Fruit fly (Drosophila melanogaster) whole organism, pupa: ENCODE data around the gene Pstk.

Experiments
- CG13204 ChIP-seq: fragments of 200-800 bp; sonication (Bioruptor generic); optimal IDR thresholded peaks from 2 replicates; lab custom pipeline; 2018; ENCODE audit warnings: missing biosample characterization, mild to moderate bottlenecking, missing genetic modification characterization, moderate library complexity
- CG14655 ChIP-seq: fragments of 200-800 bp; sonication (Bioruptor generic); optimal IDR thresholded peaks from 3 replicates; lab custom pipeline; 2017; ENCODE audit warnings: mild to moderate bottlenecking, missing biosample characterization, missing genetic modification reagents, missing genetic modification characterization
- CG15710 ChIP-seq: fragments of 200-800 bp; sonication (Bioruptor generic); optimal IDR thresholded peaks from 2 replicates; lab custom pipeline; 2018; ENCODE audit warnings: missing biosample characterization, mild to moderate bottlenecking, missing genetic modification characterization, moderate library complexity
- CG34367 ChIP-seq: fragments of 200-800 bp; sonication (Bioruptor generic); optimal IDR thresholded peaks from 2 replicates; lab custom pipeline; 2018; ENCODE audit warnings: missing biosample characterization, mild to moderate bottlenecking, missing genetic modification characterization
- CG4496 ChIP-seq: fragments of 200-800 bp; sonication (Bioruptor generic); IDR thresholded peaks from 3 replicates; pipeline ENCODE4 v1.3.6; 2022; ENCODE audit warnings: missing biosample characterization, missing genetic modification characterization
- CG8301 ChIP-seq: fragments of 200-800 bp; sonication (Bioruptor generic); optimal IDR thresholded peaks from 2 replicates; lab custom pipeline; 2018; ENCODE audit warnings: missing biosample characterization, mild to moderate bottlenecking, missing genetic modification characterization
- CG9948 ChIP-seq: fragments of 200-800 bp; sonication (Bioruptor generic); optimal IDR thresholded peaks from 2 replicates; lab custom pipeline; 2018; ENCODE audit warnings: missing biosample characterization, mild to moderate bottlenecking, missing genetic modification characterization, moderate library complexity
- D1 ChIP-seq: fragments of 200-800 bp; sonication (Bioruptor generic); optimal IDR thresholded peaks from 2 replicates; lab custom pipeline; 2018; ENCODE audit warnings: missing biosample characterization, mild to moderate bottlenecking, missing genetic modification characterization, moderate library complexity
- Pif1B ChIP-seq: fragments of 200-800 bp; sonication (Bioruptor generic); optimal IDR thresholded peaks from 3 replicates; lab custom pipeline; 2016; ENCODE audit warnings: missing biosample characterization, missing genetic modification characterization
- Snoo ChIP-seq: fragments of 200-800 bp; sonication (Bioruptor generic); optimal IDR thresholded peaks from 3 replicates; lab custom pipeline; 2017; ENCODE audit warnings: missing biosample characterization, mild to moderate bottlenecking, missing genetic modification characterization, inconsistent platforms
- fd96Ca ChIP-seq: fragments of 200-800 bp; sonication (Bioruptor generic); IDR thresholded peaks from 3 replicates; pipeline ENCODE4 v1.3.6; 2022; ENCODE audit warnings: missing biosample characterization, missing genetic modification characterization
- gl ChIP-seq: fragments of 200-800 bp; sonication (Bioruptor generic); optimal IDR thresholded peaks from 2 replicates; lab custom pipeline; 2018; ENCODE audit warnings: missing biosample characterization, mild to moderate bottlenecking, missing genetic modification characterization
- rn ChIP-seq: fragments of 200-800 bp; sonication (Bioruptor generic); IDR thresholded peaks from 2 replicates; pipeline ENCODE4 v1.3.6; 2022; ENCODE audit warnings: missing biosample characterization, missing genetic modification characterization

dm6 chrX:19606558-19606957, 11.8 kb downstream of the Pstk start:
- no peak for TF ChIP-seq CG8301
- TF ChIP-seq CG4496 (GFP tag; lab: Robert Waterston, UW), result no peak
- no peak for TF ChIP-seq gl (tag; lab: Kevin White, UChicago)
- no peak for TF ChIP-seq CG15710 (tag; lab: Kevin White, UChicago)
- TF ChIP-seq CG9948 (tag; lab: Kevin White, UChicago), result no peak
- TF ChIP-seq CG14655 (GFP tag; lab: Kevin White, UChicago), result no peak
- no peak for TF ChIP-seq D1 (tag; lab: Kevin White, UChicago)
- no peak for TF ChIP-seq CG34367 (tag; lab: Kevin White, UChicago)
- no peak for TF ChIP-seq Snoo
- TF ChIP-seq fd96Ca, result no peak
- no peak for TF ChIP-seq rn (GFP tag; lab: Robert Waterston, UW)
- TF ChIP-seq Pif1B, result no peak
- no peak for TF ChIP-seq CG13204 (GFP tag; lab: Kevin White, UChicago)
